Fruit fly (Drosophila melanogaster): ENCODE data around the gene Sirup.

DNA sequence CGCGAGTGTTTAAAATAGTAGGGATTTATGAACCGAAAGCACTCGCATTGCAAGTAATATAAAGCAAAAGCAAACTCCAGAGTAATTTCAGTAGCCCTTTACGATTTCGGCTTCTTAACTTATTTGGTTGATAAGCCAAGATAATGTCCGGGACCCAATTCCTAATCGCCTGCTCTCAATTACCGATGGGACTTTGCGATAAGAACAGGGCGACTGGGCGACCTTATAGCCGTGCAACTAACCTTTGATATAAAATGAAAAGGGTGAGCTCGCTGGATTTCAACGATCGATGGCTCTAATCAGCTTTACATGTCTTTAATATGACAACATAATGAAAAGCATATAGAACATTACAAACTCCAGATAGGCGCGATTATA is 600 bp upstream of the Sirup start, which contains the start of gene CG7227:
- TF ChIP-seq psq (GFP tag; optimal IDR thresholded peaks at IDR 0.05) = no peak
- no peak for TF ChIP-seq Hr78 (GFP tag; optimal IDR thresholded peaks at IDR 0.05)
- TF ChIP-seq CG32264 (GFP tag; optimal IDR thresholded peaks at IDR 0.05) = no peak
- no peak for TF ChIP-seq GATAd (GFP tag; optimal IDR thresholded peaks at IDR 0.05)
- TF ChIP-seq N (GFP tag; optimal IDR thresholded peaks at IDR 0.05) = no peak
- TF ChIP-seq br (GFP tag; optimal IDR thresholded peaks at IDR 0.05) = no peak
- TF ChIP-seq usp (GFP tag; optimal IDR thresholded peaks at IDR 0.05) = no peak
- no peak for TF ChIP-seq tai (GFP tag; optimal IDR thresholded peaks at IDR 0.05)
- no peak for TF ChIP-seq Myc (optimal IDR thresholded peaks at IDR 0.05)
- no peak for TF ChIP-seq Dif (GFP tag; optimal IDR thresholded peaks at IDR 0.05; ENCODE audit: partially characterized antibody)
- TF ChIP-seq dsf (GFP tag; optimal IDR thresholded peaks at IDR 0.05; ENCODE audit: borderline replicate concordance) = no peak
- TF ChIP-seq Hr83 (GFP tag; optimal IDR thresholded peaks at IDR 0.05; ENCODE audit: poor library complexity, severe bottlenecking) = no peak
- TF ChIP-seq pan (optimal IDR thresholded peaks at IDR 0.05) = no peak
- TF ChIP-seq Hnf4 (GFP tag; optimal IDR thresholded peaks at IDR 0.05) = no peak

Data from whole organism, wandering third instar larva.